Fruit fly (Drosophila melanogaster) whole organism, embryonic: Measurements from ENCODE around the gene TBC1d7.

Experiments
- ATbp ChIP-seq: fragments of 200-800 bp; sonication (Bioruptor generic); optimal IDR thresholded peaks from 2 replicates; lab custom pipeline; 2017; ENCODE audit warnings: missing biosample characterization, mild to moderate bottlenecking, missing genetic modification characterization, missing genetic modification reagents
- Blimp-1 ChIP-seq: fragments of 200-800 bp; sonication (Bioruptor generic); optimal IDR thresholded peaks from 3 replicates; lab custom pipeline; 2018; ENCODE audit warnings: missing biosample characterization, missing genetic modification characterization, mild to moderate bottlenecking, moderate library complexity, missing genetic modification reagents
- CG10209 ChIP-seq: fragments of 200-800 bp; sonication (Bioruptor generic); optimal IDR thresholded peaks from 3 replicates; lab custom pipeline; 2017; ENCODE audit warnings: missing biosample characterization, mild to moderate bottlenecking, missing genetic modification characterization, missing genetic modification reagents
- CG1024 ChIP-seq: fragments of 200-800 bp; sonication (Bioruptor generic); IDR thresholded peaks from 2 replicates; pipeline ENCODE4 v1.3.6; 2022; ENCODE audit warnings: missing biosample characterization, missing genetic modification characterization
- CG11247 ChIP-seq: fragments of 200-800 bp; sonication (Bioruptor generic); IDR thresholded peaks from 2 replicates; pipeline ENCODE4 v1.3.6; 2022; ENCODE audit warnings: missing biosample characterization, missing genetic modification characterization
- CG11456 ChIP-seq: fragments of 200-800 bp; sonication (Bioruptor generic); IDR thresholded peaks from 3 replicates; pipeline ENCODE4 v1.3.6; 2022; ENCODE audit warnings: missing biosample characterization, missing genetic modification characterization
- CG12071 ChIP-seq: fragments of 200-800 bp; sonication (Bioruptor generic); optimal IDR thresholded peaks from 3 replicates; lab custom pipeline; 2018; ENCODE audit warnings: missing biosample characterization, mild to moderate bottlenecking, missing genetic modification characterization
- CG15514 ChIP-seq: fragments of 200-800 bp; sonication (Bioruptor generic); optimal IDR thresholded peaks from 3 replicates; lab custom pipeline; 2017; ENCODE audit warnings: missing biosample characterization, missing genetic modification characterization, mild to moderate bottlenecking, moderate library complexity, missing genetic modification reagents
- CG2875 ChIP-seq: fragments of 200-800 bp; sonication (Bioruptor generic); optimal IDR thresholded peaks from 2 replicates; lab custom pipeline; 2017; ENCODE audit warnings: missing biosample characterization, mild to moderate bottlenecking, missing genetic modification characterization, missing genetic modification reagents
- CG6854 ChIP-seq: fragments of 200-800 bp; sonication (Bioruptor generic); optimal IDR thresholded peaks from 3 replicates; lab custom pipeline; 2017; ENCODE audit warnings: missing biosample characterization, mild to moderate bottlenecking, missing genetic modification characterization
- CG7271 ChIP-seq: fragments of 200-800 bp; sonication (Bioruptor generic); optimal IDR thresholded peaks from 2 replicates; lab custom pipeline; 2018; ENCODE audit warnings: missing biosample characterization, mild to moderate bottlenecking, missing genetic modification characterization, moderate library complexity
- D19B ChIP-seq: fragments of 200-800 bp; sonication (Bioruptor generic); optimal IDR thresholded peaks from 2 replicates; lab custom pipeline; 2017; ENCODE audit warnings: missing biosample characterization, mild to moderate bottlenecking, missing genetic modification characterization
- Doc2 ChIP-seq: fragments of 200-800 bp; sonication (Bioruptor generic); IDR thresholded peaks from 2 replicates; pipeline ENCODE4 v1.3.6; 2022; ENCODE audit warnings: missing biosample characterization, missing genetic modification characterization
- Drgx ChIP-seq: fragments of 200-800 bp; sonication (Bioruptor generic); IDR thresholded peaks from 2 replicates; pipeline ENCODE4 v1.3.6; 2022; ENCODE audit warnings: missing biosample characterization, missing genetic modification characterization
- Eip74EF ChIP-seq, 2 experiments: fragments of 200-800 bp in 1 of 2; fragments of >200 bp in 1 of 2; sonication (Bioruptor generic) in 1 of 2; optimal IDR thresholded peaks; 2 replicates each; lab custom pipeline; 2017 to 2019; ENCODE audit warnings: missing biosample characterization in 2 of 2, missing genetic modification characterization in 2 of 2, mild to moderate bottlenecking in 1 of 2, moderate library complexity in 1 of 2
- Fer1 ChIP-seq: fragments of 200-800 bp; sonication (Bioruptor generic); optimal IDR thresholded peaks from 2 replicates; lab custom pipeline; 2017; ENCODE audit warnings: missing biosample characterization, mild to moderate bottlenecking, missing genetic modification characterization
- HmgD ChIP-seq: fragments of 200-800 bp; sonication (Bioruptor generic); optimal IDR thresholded peaks from 3 replicates; lab custom pipeline; 2016; ENCODE audit warnings: missing biosample characterization, missing genetic modification characterization
- Hsf ChIP-seq: fragments of 200-800 bp; sonication (Bioruptor generic); optimal IDR thresholded peaks from 3 replicates; lab custom pipeline; 2016; ENCODE audit warnings: missing biosample characterization, missing genetic modification characterization
- Lhr ChIP-seq: fragments of 200-800 bp; sonication (Bioruptor generic); optimal IDR thresholded peaks from 3 replicates; lab custom pipeline; 2017; ENCODE audit warnings: mild to moderate bottlenecking, missing biosample characterization, missing genetic modification reagents, missing genetic modification characterization
- Lpt ChIP-seq: fragments of >200 bp; optimal IDR thresholded peaks from 2 replicates; lab custom pipeline; 2018; ENCODE audit warnings: missing biosample characterization, missing genetic modification characterization
- Nf-YB ChIP-seq: fragments of 200-800 bp; sonication (Bioruptor generic); optimal IDR thresholded peaks from 3 replicates; lab custom pipeline; 2019; ENCODE audit warnings: missing biosample characterization, mild to moderate bottlenecking, missing genetic modification characterization, moderate library complexity
- NfI ChIP-seq: fragments of 200-800 bp; sonication (Bioruptor generic); optimal IDR thresholded peaks from 3 replicates; lab custom pipeline; 2018; ENCODE audit warnings: missing biosample characterization, mild to moderate bottlenecking, missing genetic modification characterization, moderate library complexity
- Sox102F ChIP-seq: fragments of 200-800 bp; sonication (Bioruptor generic); optimal IDR thresholded peaks from 2 replicates; lab custom pipeline; 2018; ENCODE audit warnings: missing biosample characterization, mild to moderate bottlenecking, missing genetic modification characterization, moderate library complexity
- Ssrp ChIP-seq: fragments of 200-800 bp; sonication (Bioruptor generic); optimal IDR thresholded peaks from 2 replicates; lab custom pipeline; 2018; ENCODE audit warnings: missing biosample characterization, mild to moderate bottlenecking, missing genetic modification characterization, moderate library complexity
- Stat92E ChIP-seq, 3 experiments: fragments of >200 bp in 2 of 3; fragments of 200-800 bp in 1 of 3; sonication (Bioruptor generic) in 1 of 3; optimal IDR thresholded peaks; 2 replicates each; lab custom pipeline; 2017 to 2019; ENCODE audit warnings: missing biosample characterization in 3 of 3, missing genetic modification characterization in 3 of 3, mild to moderate bottlenecking in 1 of 3, moderate library complexity in 1 of 3
- Vsx1 ChIP-seq: fragments of 200-800 bp; sonication (Bioruptor generic); optimal IDR thresholded peaks from 2 replicates; lab custom pipeline; 2017; ENCODE audit warnings: missing biosample characterization, mild to moderate bottlenecking, missing genetic modification characterization, missing genetic modification reagents
- ab ChIP-seq: fragments of 200-800 bp; sonication (Bioruptor generic); optimal IDR thresholded peaks from 2 replicates; lab custom pipeline; 2016; ENCODE audit warnings: missing biosample characterization, missing genetic modification characterization
- caup ChIP-seq: fragments of 200-800 bp; sonication (Bioruptor generic); optimal IDR thresholded peaks from 3 replicates; lab custom pipeline; 2017; ENCODE audit warnings: missing biosample characterization, mild to moderate bottlenecking, missing genetic modification characterization, moderate library complexity; ENCODE audit not compliant: severe bottlenecking
- chinmo ChIP-seq: fragments of 200-800 bp; sonication (Bioruptor generic); IDR thresholded peaks from 4 replicates; pipeline ENCODE4 v1.3.6; 2022; ENCODE audit warnings: missing biosample characterization, missing genetic modification characterization; ENCODE audit not compliant: partially characterized antibody
- chn ChIP-seq: fragments of 200-800 bp; sonication (Bioruptor generic); optimal IDR thresholded peaks from 2 replicates; lab custom pipeline; 2016; ENCODE audit warnings: missing biosample characterization, missing genetic modification characterization
- dan ChIP-seq: fragments of 200-800 bp; sonication (Bioruptor generic); IDR thresholded peaks from 2 replicates; pipeline ENCODE4 v1.3.6; 2022; ENCODE audit warnings: missing biosample characterization, missing genetic modification characterization
- gsb-n ChIP-seq: fragments of 200-800 bp; sonication (Bioruptor generic); optimal IDR thresholded peaks from 3 replicates; lab custom pipeline; 2018; ENCODE audit warnings: missing biosample characterization, mild to moderate bottlenecking, missing genetic modification characterization
- ham ChIP-seq: fragments of 200-800 bp; sonication (Bioruptor generic); IDR thresholded peaks from 2 replicates; pipeline ENCODE4 v1.3.6; 2022; ENCODE audit warnings: missing biosample characterization, missing genetic modification characterization
- hth ChIP-seq: fragments of >200 bp; optimal IDR thresholded peaks from 2 replicates; lab custom pipeline; 2017; ENCODE audit warnings: inconsistent platforms
- insv ChIP-seq, 2 experiments: fragments of 200-800 bp; sonication (Bioruptor generic); optimal IDR thresholded peaks; 3 replicates each; lab custom pipeline; 2016 to 2018; ENCODE audit warnings: missing biosample characterization in 2 of 2, missing genetic modification characterization in 2 of 2
- prd ChIP-seq, 3 experiments: fragments of >200 bp in 2 of 3; fragments of 200-800 bp in 1 of 3; sonication (Bioruptor generic) in 1 of 3; optimal IDR thresholded peaks in 2 of 3; IDR thresholded peaks in 1 of 3; 2 replicates in 2 of 3; 3 replicates in 1 of 3; pipeline versions ENCODE4 v1.3.6 to Lab custom; 2017 to 2022; ENCODE audit warnings: missing biosample characterization in 1 of 3, missing genetic modification characterization in 1 of 3
- pros ChIP-seq: fragments of 200-800 bp; sonication (Bioruptor generic); optimal IDR thresholded peaks from 3 replicates; lab custom pipeline; 2019; ENCODE audit warnings: missing biosample characterization, mild to moderate bottlenecking, missing genetic modification characterization, moderate library complexity
- pzg ChIP-seq: fragments of 200-800 bp; sonication (Bioruptor generic); optimal IDR thresholded peaks from 3 replicates; lab custom pipeline; 2018; ENCODE audit warnings: missing biosample characterization, mild to moderate bottlenecking, missing genetic modification characterization, moderate library complexity
- sens ChIP-seq: fragments of 200-800 bp; sonication (Bioruptor generic); peaks from one replicate; lab custom pipeline; 2016; ENCODE audit warnings: missing biosample characterization, missing genetic modification characterization
- sqz ChIP-seq: fragments of 200-800 bp; sonication (Bioruptor generic); optimal IDR thresholded peaks from 3 replicates; lab custom pipeline; 2018; ENCODE audit warnings: missing biosample characterization, mild to moderate bottlenecking, missing genetic modification characterization
- stc ChIP-seq: fragments of 200-800 bp; sonication (Bioruptor generic); IDR thresholded peaks from 2 replicates; pipeline ENCODE4 v1.3.6; 2022; ENCODE audit warnings: missing biosample characterization, missing genetic modification characterization
- stwl ChIP-seq: fragments of 200-800 bp; sonication (Bioruptor generic); optimal IDR thresholded peaks from 3 replicates; lab custom pipeline; 2018; ENCODE audit warnings: missing biosample characterization, mild to moderate bottlenecking, missing genetic modification characterization, moderate library complexity
- vvl ChIP-seq: fragments of 200-800 bp; sonication (Bioruptor generic); IDR thresholded peaks from 2 replicates; pipeline ENCODE4 v1.3.6; 2022; ENCODE audit warnings: missing biosample characterization, missing genetic modification characterization
- zfh1 ChIP-seq: fragments of 200-800 bp; sonication (Bioruptor generic); IDR thresholded peaks from 3 replicates; pipeline ENCODE4 v1.3.6; 2022; ENCODE audit warnings: missing biosample characterization, missing genetic modification characterization

Gene TBC1d7

dm6 chr3R:24203426-24203825 is 41.9 kb downstream of the TBC1d7 start (continued):
- peak; percentile 4 for TF ChIP-seq CG10209 (GFP tag; lab: Kevin White, UChicago)
- TF ChIP-seq sens (GFP tag; lab: Kevin White, UChicago) = peak; percentile 67

dm6 chr3R:24204022-24204421 is 42.5 kb downstream of the TBC1d7 start:
- peak; percentile 9 for TF ChIP-seq Sox102F (GFP tag; lab: Kevin White, UChicago)
- TF ChIP-seq HmgD (GFP tag; lab: Kevin White, UChicago) = no peak
- TF ChIP-seq CG2875 (GFP tag; lab: Kevin White, UChicago) = no peak
- 0 out of 3 replicates have a peak, but pooled peaks have one; percentile 7 for TF ChIP-seq zfh1 (GFP tag; lab: Robert Waterston, UW)
- TF ChIP-seq ATbp = peak; percentile 7
- no peak for TF ChIP-seq prd (optimal IDR thresholded peaks at IDR 0.05; lab: Kevin White, UChicago)
- 0 out of 3 replicates have a peak, but pooled peaks have one; percentile 16 for TF ChIP-seq prd (GFP tag; IDR thresholded peaks at IDR 0.05; lab: Robert Waterston, UW)
- no peak for TF ChIP-seq CG11247 (GFP tag; lab: Robert Waterston, UW)

dm6 chr3R:24205234-24205894 is 43.8 kb downstream of the TBC1d7 start:
- TF ChIP-seq chn (GFP tag; lab: Kevin White, UChicago) (no peak), Eip74EF (GFP tag; optimal IDR thresholded peaks at IDR 0.05; lab: Kevin White, UChicago) (peak in 1 of 2 experiments; percentile 83), ham (GFP tag; lab: Robert Waterston, UW) (no peak), sqz (peak; percentile 67), chinmo (peak; percentile 82; the same call in 2 of the 4 replicates), Blimp-1 (peak; percentile 56), Lpt (GFP tag; lab: Kevin White, UChicago) (no peak), gsb-n (tag; lab: Kevin White, UChicago) (no peak), vvl (GFP tag; lab: Robert Waterston, UW) (peak; percentile 44; the same call in 1 of the 2 replicates), Ssrp (tag; lab: Kevin White, UChicago) (no peak)

- TF ChIP-seq pzg (no peak), hth (lab: Kevin White, UChicago) (no peak), stwl (no peak), dan (GFP tag; lab: Robert Waterston, UW) (no peak), Vsx1 (GFP tag; lab: Kevin White, UChicago) (no peak), CG12071 (GFP tag; lab: Kevin White, UChicago) (no peak), CG7271 (no peak), CG15514 (no peak), stc (GFP tag; lab: Robert Waterston, UW) (no peak), CG6854 (GFP tag; lab: Kevin White, UChicago) (no peak), pros (no peak), Doc2 (GFP tag; lab: Robert Waterston, UW) (no peak), NfI (GFP tag; lab: Kevin White, UChicago) (no peak), Lhr (GFP tag; lab: Kevin White, UChicago) (no peak), D19B (GFP tag; lab: Kevin White, UChicago) (peak; percentile 77), Nf-YB (GFP tag; lab: Kevin White, UChicago) (no peak), Fer1 (GFP tag; lab: Kevin White, UChicago) (no peak), ab (GFP tag; lab: Kevin White, UChicago) (no peak), CG11456 (GFP tag; lab: Robert Waterston, UW) (no peak), Hsf (GFP tag; lab: Kevin White, UChicago) (no peak), Drgx (GFP tag; lab: Robert Waterston, UW) (no peak), caup (no peak), insv (GFP tag; optimal IDR thresholded peaks at IDR 0.05; lab: Kevin White, UChicago) (no peak), Stat92E (GFP tag; optimal IDR thresholded peaks at IDR 0.05; lab: Kevin White, UChicago) (no peak), CG1024 (no peak)
Observed at dm6 chr3R:24205935-24206334, 44.4 kb downstream of the TBC1d7 start.
